Fruit fly (Drosophila melanogaster): Measurements from ENCODE around the gene CG10366.
A peak's percentile ranks its signal among the peaks of the same experiment; 100 is the strongest.

CG10366 gene

DNA sequence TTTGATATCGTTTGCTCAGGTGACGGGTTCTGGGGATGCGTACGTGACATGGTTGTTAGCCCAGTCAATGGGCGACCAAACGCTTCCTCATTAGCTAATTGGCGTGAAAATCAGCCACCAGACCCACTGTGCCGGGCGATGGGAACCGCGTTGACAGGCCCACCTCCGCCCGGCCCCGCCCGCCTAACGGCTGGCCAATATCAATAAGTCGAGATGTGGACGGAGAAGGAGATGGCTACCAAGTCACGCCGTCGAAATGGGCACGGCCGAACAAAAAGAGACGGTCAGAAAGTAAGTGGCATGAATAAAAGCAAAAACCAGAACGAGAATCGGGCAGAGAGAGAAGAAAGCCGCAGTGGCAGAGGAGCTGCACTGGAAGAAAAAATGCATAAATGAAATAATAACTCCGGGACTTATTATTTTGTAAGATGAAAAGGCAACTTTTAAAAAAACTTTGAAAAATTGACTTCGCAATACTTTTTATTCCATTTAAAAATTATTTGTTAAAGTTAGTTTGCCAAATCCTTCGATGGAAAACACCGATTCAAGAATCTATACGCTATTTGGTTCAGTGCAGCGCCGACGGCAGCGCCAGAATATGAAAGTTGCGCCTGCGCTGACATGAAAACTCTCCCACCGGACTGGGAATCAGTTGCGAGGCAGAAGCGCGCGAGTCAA is 46.1 kb upstream of the CG10366 start, which contains the start of gene CG13082 (continued):
- TF ChIP-seq Hr39 (optimal IDR thresholded peaks at IDR 0.05) (peak; percentile 6), CG10209 (GFP tag; optimal IDR thresholded peaks at IDR 0.05) (peak; percentile 48), CG9727 (GFP tag; optimal IDR thresholded peaks at IDR 0.05) (peak; percentile 58), Six4 (GFP tag; optimal IDR thresholded peaks at IDR 0.05) (peak; percentile 23), PHDP (tag; optimal IDR thresholded peaks at IDR 0.05) (peak; percentile 47), CG10654 (GFP tag; optimal IDR thresholded peaks at IDR 0.05) (no peak), Usf (GFP tag; optimal IDR thresholded peaks at IDR 0.05) (no peak), CG2712 (tag; optimal IDR thresholded peaks at IDR 0.05) (peak; percentile 83), phol (tag; optimal IDR thresholded peaks at IDR 0.05) (peak; percentile 74), Nf-YA (GFP tag; IDR thresholded peaks at IDR 0.05) (no peak), wdn (GFP tag; IDR thresholded peaks at IDR 0.05) (no peak), CG4854 (GFP tag; optimal IDR thresholded peaks at IDR 0.05) (no peak), insv (GFP tag; optimal IDR thresholded peaks at IDR 0.05) (no peak), CG18262 (tag; optimal IDR thresholded peaks at IDR 0.05) (peak; percentile 81), CG11093 (GFP tag; IDR thresholded peaks at IDR 0.05) (no peak), bab2 (GFP tag; optimal IDR thresholded peaks at IDR 0.05) (peak; percentile 55), chm (GFP tag; IDR thresholded peaks at IDR 0.05) (no peak), Ets97D (GFP tag; optimal IDR thresholded peaks at IDR 0.05) (no peak), Max (GFP tag; optimal IDR thresholded peaks at IDR 0.05) (peak; percentile 21), CG34422 (GFP tag; IDR thresholded peaks at IDR 0.05) (no peak), eve (GFP tag; optimal IDR thresholded peaks at IDR 0.05) (no peak), CG1792 (GFP tag; optimal IDR thresholded peaks at IDR 0.05) (no peak), Lim3 (GFP tag; IDR thresholded peaks at IDR 0.05) (no peak), crol (GFP tag; IDR thresholded peaks at IDR 0.05) (peak; percentile 65), sr (GFP tag; IDR thresholded peaks at IDR 0.05) (no peak), row (GFP tag; IDR thresholded peaks at IDR 0.05) (peak; percentile 61), btn (GFP tag; optimal IDR thresholded peaks at IDR 0.05) (peak; percentile 42), CG13424 (tag; optimal IDR thresholded peaks at IDR 0.05) (peak; percentile 64), prd (optimal IDR thresholded peaks at IDR 0.05) (no peak), prd (GFP tag; IDR thresholded peaks at IDR 0.05) (peak; percentile 64; the same call in 2 of the 3 replicates), CG8924 (tag; optimal IDR thresholded peaks at IDR 0.05) (peak; percentile 62), croc (GFP tag; conservative IDR thresholded peaks at IDR 0.05) (peak; percentile 50), CG4707 (GFP tag; optimal IDR thresholded peaks at IDR 0.05) (peak; percentile 2), ERR (GFP tag; optimal IDR thresholded peaks at IDR 0.05) (no peak), nom (GFP tag; optimal IDR thresholded peaks at IDR 0.05) (peak; percentile 53), gem (tag; optimal IDR thresholded peaks at IDR 0.05) (peak; percentile 76), CG6689 (GFP tag; IDR thresholded peaks at IDR 0.05) (peak; percentile 51; the same call in 1 of the 2 replicates), Asciz (GFP tag; optimal IDR thresholded peaks at IDR 0.05) (peak; percentile 39), scrt (GFP tag; optimal IDR thresholded peaks at IDR 0.05) (no peak), Oaz (GFP tag; IDR thresholded peaks at IDR 0.05) (no peak), z (GFP tag; IDR thresholded peaks at IDR 0.05) (no peak), Abd-B (GFP tag; optimal IDR thresholded peaks at IDR 0.05) (peak; percentile 8), slp2 (GFP tag; optimal IDR thresholded peaks at IDR 0.05) (peak; percentile 40), lola (GFP tag; optimal IDR thresholded peaks at IDR 0.05) (peak in 1 of 3 experiments; percentile 80), CG17328 (GFP tag; IDR thresholded peaks at IDR 0.05) (peak; percentile 45), CG8359 (GFP tag; optimal IDR thresholded peaks at IDR 0.05; ENCODE audit: borderline replicate concordance) (peak; percentile 62), Pdp1 (GFP tag; optimal IDR thresholded peaks at IDR 0.05) (peak; percentile 13 to 23), CG2202 (tag; optimal IDR thresholded peaks at IDR 0.05) (peak; percentile 58), CG15601 (tag; optimal IDR thresholded peaks at IDR 0.05) (peak; percentile 77), CG2129 (GFP tag; IDR thresholded peaks at IDR 0.05; ENCODE audit: partially characterized antibody) (no peak)

Measured in whole organism, embryonic.